Worm (Caenorhabditis elegans): ENCODE data around the gene droe-4.

DNA sequence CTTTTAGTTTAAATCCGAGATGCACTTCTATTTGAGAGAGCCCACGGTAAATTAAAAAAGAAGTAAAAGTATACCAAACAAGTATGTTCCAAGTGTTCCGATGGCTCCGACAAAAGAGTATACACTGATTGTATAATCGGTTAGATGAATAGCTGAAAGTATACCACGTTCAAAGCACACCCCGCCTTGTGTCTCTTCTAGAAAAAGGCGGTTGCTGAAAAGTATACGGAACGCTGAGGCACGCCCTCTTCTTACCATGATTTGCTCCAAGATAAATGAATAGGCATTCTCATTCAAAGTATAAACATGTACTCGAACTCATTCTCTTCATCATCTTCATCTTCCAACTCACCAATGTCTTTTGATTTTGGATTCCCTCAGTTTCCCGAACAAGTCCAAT lies 21.9 kb downstream of the droe-4 start, which contains the start of gene end-3:
- no peak for TF ChIP-seq him-1 (tag; optimal IDR thresholded peaks at IDR 0.05)
- no peak for TF ChIP-seq W03F9.2 (tag; optimal IDR thresholded peaks at IDR 0.05)
